Worm (Caenorhabditis elegans) whole organism, young adult: ENCODE measurements around the gene Y49G5B.1.

Experiments used
- ama-1 ChIP-seq, 3 experiments: fragments of 150-350 bp in 1 of 3; sonication (generic microtip) in 2 of 3; optimal IDR thresholded peaks; 2 replicates each; lab custom pipeline; 2014 to 2018; ENCODE audit warnings: missing biosample characterization in 2 of 3, missing genetic modification characterization in 2 of 3, missing genetic modification reagents in 2 of 3
- pha-4 ChIP-seq: fragments of 150-350 bp; sonication (generic microtip); optimal IDR thresholded peaks from 2 replicates; lab custom pipeline; 2014; ENCODE audit warnings: missing biosample characterization, missing genetic modification reagents, missing genetic modification characterization
- repo-1 ChIP-seq: sonication (generic microtip); optimal IDR thresholded peaks from 2 replicates; lab custom pipeline; 2017; ENCODE audit warnings: mild to moderate bottlenecking, missing genetic modification characterization, missing compliant biosample characterization
- snpc-1.3 ChIP-seq: sonication (generic microtip); optimal IDR thresholded peaks from 2 replicates; lab custom pipeline; 2017; ENCODE audit warnings: missing genetic modification characterization, mild to moderate bottlenecking, missing compliant biosample characterization, antibody characterized with exemption, moderate library complexity, missing genotype, missing genetic modification reagents; ENCODE audit not compliant: insufficient read depth
- snpc-3.4 ChIP-seq: sonication (generic microtip); optimal IDR thresholded peaks from 2 replicates; lab custom pipeline; 2017; ENCODE audit warnings: missing genetic modification characterization, mild to moderate bottlenecking, missing compliant biosample characterization, antibody characterized with exemption, moderate library complexity, missing genotype, missing genetic modification reagents
- unc-130 ChIP-seq: sonication (generic microtip); optimal IDR thresholded peaks from 2 replicates; lab custom pipeline; 2016; ENCODE audit warnings: missing genetic modification reagents, missing genetic modification characterization, missing compliant biosample characterization
- ztf-6 ChIP-seq: fragments of 200-800 bp; sonication (Bioruptor generic); IDR thresholded peaks from 2 replicates; pipeline ENCODE4 v1.3.6; 2022; ENCODE audit warnings: missing genetic modification reagents, missing genetic modification characterization, missing compliant biosample characterization

DNA sequence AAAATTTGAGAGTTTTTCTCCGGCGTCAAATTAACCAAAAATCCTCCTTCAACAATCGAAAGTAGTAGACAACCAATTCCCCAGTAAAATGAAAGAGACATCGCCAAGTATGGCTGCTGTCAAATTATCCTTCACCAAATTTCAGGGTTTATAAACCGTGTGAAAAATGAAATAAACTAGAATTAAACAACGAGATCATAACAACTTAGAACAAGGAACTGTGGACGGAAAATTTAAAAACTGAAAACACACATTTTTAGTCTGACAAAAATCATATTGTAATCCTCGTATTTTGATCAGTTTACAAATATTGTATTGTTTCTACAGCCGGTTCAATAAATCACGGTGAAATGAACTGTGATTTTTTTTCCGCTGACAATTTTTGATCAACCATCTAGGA is 39.8 kb downstream of the Y49G5B.1 start, which contains the start of gene cest-30:
- no peak for TF ChIP-seq snpc-3.4 (tag; lab: Kevin White, UChicago)
- no peak for TF ChIP-seq ama-1 (optimal IDR thresholded peaks at IDR 0.05; lab: Kevin White, UChicago)
- no peak for TF ChIP-seq ama-1 (GFP tag; optimal IDR thresholded peaks at IDR 0.05; lab: Kevin White, UChicago)
- TF ChIP-seq snpc-1.3 (tag; lab: Kevin White, UChicago), result no peak
- no peak for TF ChIP-seq unc-130 (GFP tag; lab: Kevin White, UChicago)
- TF ChIP-seq repo-1 (tag; lab: Kevin White, UChicago), result no peak
- no peak for TF ChIP-seq ztf-6
- no peak for TF ChIP-seq pha-4 (tag; lab: Kevin White, UChicago)
